Worm (Caenorhabditis elegans) whole organism, midembryonic: ENCODE data around the gene srz-13.

ENCODE experiments used
- flt-1 ChIP-seq: fragments of 200-800 bp; sonication (Bioruptor generic); IDR thresholded peaks from 2 replicates; pipeline ENCODE4 v1.3.6; 2022; ENCODE audit warnings: missing genetic modification characterization, missing compliant biosample characterization
- klf-2 ChIP-seq: fragments of 200-800 bp; sonication (Bioruptor generic); conservative IDR thresholded peaks from 2 replicates; pipeline ENCODE4 v1.3.6; 2022; ENCODE audit warnings: missing genetic modification reagents, missing genetic modification characterization, missing compliant biosample characterization
- tab-1 ChIP-seq: fragments of 200-800 bp; sonication (Bioruptor generic); IDR thresholded peaks from 2 replicates; pipeline ENCODE4 v1.3.6; 2022; ENCODE audit warnings: missing genetic modification characterization, missing compliant biosample characterization
- ztf-29 ChIP-seq: fragments of 200-800 bp; sonication (Bioruptor generic); IDR thresholded peaks from 2 replicates; pipeline ENCODE4 v1.3.6; 2022; ENCODE audit warnings: missing genetic modification reagents, missing genetic modification characterization, missing compliant biosample characterization

ce11 chrV:16165936-16166335 is 16.3 kb upstream of the srz-13 start, which contains the start of gene str-108:
- TF ChIP-seq ztf-29 (no peak), klf-2 (GFP tag; lab: Robert Waterston, UW) (no peak), tab-1 (GFP tag; lab: Robert Waterston, UW) (no peak), flt-1 (GFP tag; lab: Robert Waterston, UW) (no peak)
